Worm (Caenorhabditis elegans): ENCODE data around the gene cyp-35B1.

- TF ChIP-seq nhr-25 (tag; optimal IDR thresholded peaks at IDR 0.05; ENCODE audit: borderline replicate concordance, insufficient read depth) (peak; percentile 47), ztf-11 (tag; optimal IDR thresholded peaks at IDR 0.05) (no peak), pqm-1 (tag; optimal IDR thresholded peaks at IDR 0.05) (no peak), ZK546.5 (tag; optimal IDR thresholded peaks at IDR 0.05) (no peak), pha-4 (GFP tag; IDR thresholded peaks at IDR 0.05) (no peak), pha-4 (tag; optimal IDR thresholded peaks at IDR 0.05) (no peak)
Measured at ce11 chrV:3984178-3984577, 45.3 kb downstream of the cyp-35B1 start, which contains the start of gene nlp-29.

All from whole organism, L4 larva.